Worm (Caenorhabditis elegans): ENCODE measurements around the gene T19D12.5.

T19D12.5 gene

DNA sequence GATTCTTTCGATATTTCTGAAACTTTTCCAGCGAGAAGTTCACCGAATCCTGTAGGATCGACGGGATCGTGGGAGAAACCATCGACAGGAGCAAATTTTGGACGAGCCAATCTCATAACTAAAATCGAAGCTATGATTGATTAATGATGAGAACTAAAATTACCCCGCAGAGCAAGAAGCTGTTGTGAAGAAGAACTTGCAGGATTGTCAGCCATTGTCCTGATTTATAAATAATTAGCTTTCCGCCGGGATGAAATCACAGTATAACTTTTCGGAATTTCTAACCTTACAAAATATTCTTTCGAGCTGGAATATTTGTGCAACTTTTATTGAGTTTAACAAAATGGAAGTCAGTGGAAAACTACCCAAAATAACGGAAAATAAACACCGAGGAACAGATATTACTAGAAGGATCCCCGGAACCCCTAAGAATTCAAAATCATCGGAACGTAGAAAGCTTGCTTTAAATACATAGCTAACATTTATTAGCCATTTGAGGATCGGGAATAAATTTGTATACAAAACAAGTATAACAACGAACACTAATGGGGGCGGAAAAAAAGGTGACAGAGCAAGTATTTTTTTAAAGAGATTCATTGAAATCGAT, 48.7 kb downstream of the T19D12.5 start, which contains the start of gene C56C10.7 (continued):
- TF ChIP-seq F55B11.4 (tag; optimal IDR thresholded peaks at IDR 0.05; ENCODE audit: borderline replicate concordance, insufficient read depth) = no peak
- peak; percentile 43 for TF ChIP-seq egl-44 (GFP tag; IDR thresholded peaks at IDR 0.05)
- TF ChIP-seq fkh-3 (tag; optimal IDR thresholded peaks at IDR 0.05) = no peak
- TF ChIP-seq D2030.7 (GFP tag; IDR thresholded peaks at IDR 0.05) = peak; percentile 36; the same call in 1 of the 2 replicates
- TF ChIP-seq unc-130 (GFP tag; optimal IDR thresholded peaks at IDR 0.05) = peak; percentile 57
- TF ChIP-seq nhr-179 (tag; optimal IDR thresholded peaks at IDR 0.05) = no peak
- peak; percentile 84 for TF ChIP-seq repo-1 (tag; optimal IDR thresholded peaks at IDR 0.05)
- peak; percentile 39; the same call in 1 of the 2 replicates for TF ChIP-seq madf-8 (GFP tag; conservative IDR thresholded peaks at IDR 0.05)
- peak; percentile 85 for TF ChIP-seq attf-6 (GFP tag; IDR thresholded peaks at IDR 0.05)
- no peak for TF ChIP-seq F57C9.4 (tag; optimal IDR thresholded peaks at IDR 0.05)
- no peak for TF ChIP-seq tbx-9 (tag; optimal IDR thresholded peaks at IDR 0.05; ENCODE audit: borderline replicate concordance)
- TF ChIP-seq cebp-2 (GFP tag; IDR thresholded peaks at IDR 0.05) = peak; percentile 78; the same call in 1 of the 2 replicates
- TF ChIP-seq hmg-1.2 (GFP tag; IDR thresholded peaks at IDR 0.05) = peak; percentile 49
- peak; percentile 30; the same call in 1 of the 2 replicates for TF ChIP-seq F33H1.4 (GFP tag; IDR thresholded peaks at IDR 0.05)
- peak; percentile 32 for TF ChIP-seq snpc-1.1 (tag; optimal IDR thresholded peaks at IDR 0.05; ENCODE audit: insufficient read depth)
- TF ChIP-seq Y67H2A.10 (GFP tag; conservative IDR thresholded peaks at IDR 0.05) = no peak
- no peak for TF ChIP-seq bed-2 (GFP tag; IDR thresholded peaks at IDR 0.05)

Data from whole organism, young adult.